Fruit fly (Drosophila melanogaster) whole organism, embryonic: Measurements from ENCODE around the gene Syx18.

Source experiments
- Ada2b ChIP-seq: fragments of 200-800 bp; sonication (Bioruptor generic); IDR thresholded peaks from 2 replicates; pipeline ENCODE4 v1.3.6; 2022; ENCODE audit warnings: missing biosample characterization, missing genetic modification characterization
- CG10267 ChIP-seq: fragments of 200-800 bp; sonication (Bioruptor generic); optimal IDR thresholded peaks from 2 replicates; lab custom pipeline; 2018; ENCODE audit warnings: missing biosample characterization, mild to moderate bottlenecking, missing genetic modification characterization, moderate library complexity
- CG10959 ChIP-seq: fragments of 200-800 bp; sonication (Bioruptor generic); IDR thresholded peaks from 2 replicates; pipeline ENCODE4 v1.3.6; 2022; ENCODE audit warnings: missing biosample characterization, missing genetic modification characterization
- CG11085 ChIP-seq: fragments of 200-800 bp; sonication (Bioruptor generic); IDR thresholded peaks from 2 replicates; pipeline ENCODE4 v1.3.6; 2022; ENCODE audit warnings: missing biosample characterization, missing genetic modification characterization
- CG11504 ChIP-seq: fragments of 200-800 bp; sonication (Bioruptor generic); optimal IDR thresholded peaks from 3 replicates; lab custom pipeline; 2019; ENCODE audit warnings: missing biosample characterization, mild to moderate bottlenecking, missing genetic modification characterization, moderate library complexity
- CG12104 ChIP-seq: fragments of 200-800 bp; sonication (Bioruptor generic); optimal IDR thresholded peaks from 3 replicates; lab custom pipeline; 2016; ENCODE audit warnings: missing biosample characterization, missing genetic modification characterization
- CG15601 ChIP-seq: fragments of 200-800 bp; sonication (Bioruptor generic); optimal IDR thresholded peaks from 3 replicates; lab custom pipeline; 2019; ENCODE audit warnings: missing biosample characterization, mild to moderate bottlenecking, missing genetic modification characterization, moderate library complexity
- CG1647 ChIP-seq: fragments of 200-800 bp; sonication (Bioruptor generic); optimal IDR thresholded peaks from 3 replicates; lab custom pipeline; 2016; ENCODE audit warnings: missing biosample characterization, missing genetic modification characterization
- CG17912 ChIP-seq: fragments of 200-800 bp; sonication (Bioruptor generic); optimal IDR thresholded peaks from 2 replicates; lab custom pipeline; 2018; ENCODE audit warnings: missing biosample characterization, mild to moderate bottlenecking, missing genetic modification characterization
- CG2678 ChIP-seq: fragments of 200-800 bp; sonication (Bioruptor generic); optimal IDR thresholded peaks from 3 replicates; lab custom pipeline; 2019; ENCODE audit warnings: missing biosample characterization, mild to moderate bottlenecking, missing genetic modification characterization, moderate library complexity
- CG2889 ChIP-seq: fragments of 200-800 bp; sonication (Bioruptor generic); IDR thresholded peaks from 3 replicates; pipeline ENCODE4 v1.3.6; 2022; ENCODE audit warnings: missing biosample characterization, missing genetic modification characterization
- CG6689 ChIP-seq: fragments of 200-800 bp; sonication (Bioruptor generic); IDR thresholded peaks from 2 replicates; pipeline ENCODE4 v1.3.6; 2022; ENCODE audit warnings: missing biosample characterization, missing genetic modification characterization
- CG9437 ChIP-seq: fragments of 200-800 bp; sonication (Bioruptor generic); optimal IDR thresholded peaks from 2 replicates; lab custom pipeline; 2018; ENCODE audit warnings: missing biosample characterization, mild to moderate bottlenecking, missing genetic modification characterization
- CG9727 ChIP-seq: fragments of 200-800 bp; sonication (Bioruptor generic); optimal IDR thresholded peaks from 3 replicates; lab custom pipeline; 2017; ENCODE audit warnings: missing biosample characterization, mild to moderate bottlenecking, missing genetic modification characterization
- Chrac-16 ChIP-seq: fragments of 200-800 bp; sonication (Bioruptor generic); optimal IDR thresholded peaks from 3 replicates; lab custom pipeline; 2016; ENCODE audit warnings: missing biosample characterization, missing genetic modification characterization
- D19B ChIP-seq: fragments of 200-800 bp; sonication (Bioruptor generic); optimal IDR thresholded peaks from 2 replicates; lab custom pipeline; 2017; ENCODE audit warnings: missing biosample characterization, mild to moderate bottlenecking, missing genetic modification characterization
- Dp ChIP-seq: fragments of 200-800 bp; sonication (Bioruptor generic); optimal IDR thresholded peaks from 2 replicates; lab custom pipeline; 2018; ENCODE audit warnings: missing biosample characterization, mild to moderate bottlenecking, missing genetic modification characterization, moderate library complexity
- HHEX ChIP-seq: fragments of 200-800 bp; sonication (Bioruptor generic); optimal IDR thresholded peaks from 3 replicates; lab custom pipeline; 2017; ENCODE audit warnings: missing biosample characterization, mild to moderate bottlenecking, missing genetic modification characterization, missing genetic modification reagents
- HLH3B ChIP-seq: fragments of 200-800 bp; sonication (Bioruptor generic); IDR thresholded peaks from 2 replicates; pipeline ENCODE4 v1.3.6; 2022; ENCODE audit warnings: missing biosample characterization, missing genetic modification characterization
- Med ChIP-seq: fragments of 200-800 bp; sonication (Bioruptor generic); peaks from one replicate; lab custom pipeline; 2016; ENCODE audit warnings: missing biosample characterization, missing genetic modification characterization, mild to moderate bottlenecking, inconsistent platforms, moderate library complexity
- NC2β ChIP-seq: fragments of 200-800 bp; sonication (Bioruptor generic); optimal IDR thresholded peaks from 2 replicates; lab custom pipeline; 2016; ENCODE audit warnings: missing biosample characterization, missing genetic modification characterization
- NFAT ChIP-seq: fragments of 200-800 bp; sonication (Bioruptor generic); IDR thresholded peaks from 2 replicates; pipeline ENCODE4 v1.3.6; 2022; ENCODE audit warnings: missing biosample characterization, missing genetic modification characterization
- Scr ChIP-seq: fragments of 200-800 bp; sonication (Bioruptor generic); IDR thresholded peaks from 2 replicates; pipeline ENCODE4 v1.3.6; 2022; ENCODE audit warnings: missing biosample characterization, missing genetic modification characterization; ENCODE audit not compliant: partially characterized antibody
- Sin3A ChIP-seq: fragments of >200 bp; optimal IDR thresholded peaks from 2 replicates; lab custom pipeline; 2018
- ac ChIP-seq: fragments of 200-800 bp; sonication (Bioruptor generic); optimal IDR thresholded peaks from 3 replicates; lab custom pipeline; 2017; ENCODE audit warnings: missing biosample characterization, mild to moderate bottlenecking, missing genetic modification characterization
- al ChIP-seq: fragments of 200-800 bp; sonication (Bioruptor generic); IDR thresholded peaks from 2 replicates; pipeline ENCODE4 v1.3.6; 2022; ENCODE audit warnings: missing biosample characterization, missing genetic modification characterization
- bigmax ChIP-seq: fragments of 200-800 bp; sonication (Bioruptor generic); optimal IDR thresholded peaks from 2 replicates; lab custom pipeline; 2018; ENCODE audit warnings: missing biosample characterization, mild to moderate bottlenecking, missing genetic modification characterization
- br ChIP-seq: fragments of >200 bp; optimal IDR thresholded peaks from 2 replicates; lab custom pipeline; 2017
- bsh ChIP-seq, 2 experiments: fragments of 200-800 bp; sonication (Bioruptor generic); optimal IDR thresholded peaks; 2 replicates each; lab custom pipeline; 2017 to 2018; ENCODE audit warnings: mild to moderate bottlenecking in 2 of 2, missing biosample characterization in 2 of 2, missing genetic modification characterization in 2 of 2, moderate library complexity in 1 of 2
- chinmo ChIP-seq: fragments of 200-800 bp; sonication (Bioruptor generic); IDR thresholded peaks from 4 replicates; pipeline ENCODE4 v1.3.6; 2022; ENCODE audit warnings: missing biosample characterization, missing genetic modification characterization; ENCODE audit not compliant: partially characterized antibody
- dan ChIP-seq: fragments of 200-800 bp; sonication (Bioruptor generic); IDR thresholded peaks from 2 replicates; pipeline ENCODE4 v1.3.6; 2022; ENCODE audit warnings: missing biosample characterization, missing genetic modification characterization
- dpn ChIP-seq, 2 experiments: fragments of 200-800 bp; sonication (Bioruptor generic); optimal IDR thresholded peaks; 3 replicates each; lab custom pipeline; 2016; ENCODE audit warnings: missing biosample characterization in 2 of 2, missing genetic modification characterization in 2 of 2
- en ChIP-seq: fragments of 200-800 bp; sonication (Bioruptor generic); optimal IDR thresholded peaks from 2 replicates; lab custom pipeline; 2016; ENCODE audit warnings: missing biosample characterization, missing genetic modification characterization
- gsb ChIP-seq: fragments of 200-800 bp; sonication (Bioruptor generic); IDR thresholded peaks from 2 replicates; pipeline ENCODE4 v1.3.6; 2022; ENCODE audit warnings: missing biosample characterization, missing genetic modification characterization
- hkb ChIP-seq, 2 experiments: fragments of 200-800 bp in 1 of 2; fragments of >200 bp in 1 of 2; sonication (Bioruptor generic) in 1 of 2; IDR thresholded peaks in 1 of 2; optimal IDR thresholded peaks in 1 of 2; 2 replicates each; pipeline versions ENCODE4 v1.3.6 to Lab custom; 2017 to 2022; ENCODE audit warnings: missing biosample characterization in 1 of 2, missing genetic modification characterization in 1 of 2
- insv ChIP-seq, 2 experiments: fragments of 200-800 bp; sonication (Bioruptor generic); optimal IDR thresholded peaks; 3 replicates each; lab custom pipeline; 2016 to 2018; ENCODE audit warnings: missing biosample characterization in 2 of 2, missing genetic modification characterization in 2 of 2
- ken ChIP-seq: fragments of 200-800 bp; sonication (Bioruptor generic); IDR thresholded peaks from 3 replicates; pipeline ENCODE4 v1.3.6; 2022; ENCODE audit warnings: missing biosample characterization, missing genetic modification characterization
- klu ChIP-seq: fragments of 200-800 bp; sonication (Bioruptor generic); IDR thresholded peaks from 2 replicates; pipeline ENCODE4 v1.3.6; 2022; ENCODE audit warnings: missing biosample characterization, missing genetic modification characterization
- knrl ChIP-seq: fragments of 200-800 bp; sonication (Bioruptor generic); IDR thresholded peaks from 3 replicates; pipeline ENCODE4 v1.3.6; 2022; ENCODE audit warnings: missing biosample characterization, missing genetic modification characterization; ENCODE audit not compliant: partially characterized antibody
- maf-S ChIP-seq: fragments of 200-800 bp; sonication (Bioruptor generic); optimal IDR thresholded peaks from 2 replicates; lab custom pipeline; 2016; ENCODE audit warnings: missing biosample characterization, missing genetic modification characterization
- mam ChIP-seq: fragments of 200-800 bp; sonication (Bioruptor generic); optimal IDR thresholded peaks from 3 replicates; lab custom pipeline; 2016; ENCODE audit warnings: missing biosample characterization, missing genetic modification characterization
- mld ChIP-seq: fragments of 200-800 bp; sonication (Bioruptor generic); IDR thresholded peaks from 3 replicates; pipeline ENCODE4 v1.3.6; 2022; ENCODE audit warnings: missing biosample characterization, missing genetic modification characterization; ENCODE audit not compliant: partially characterized antibody
- nom ChIP-seq: fragments of 200-800 bp; sonication (Bioruptor generic); optimal IDR thresholded peaks from 2 replicates; lab custom pipeline; 2017; ENCODE audit warnings: missing biosample characterization, missing genetic modification characterization, mild to moderate bottlenecking, moderate library complexity, missing genetic modification reagents
- odd ChIP-seq: fragments of 200-800 bp; sonication (Bioruptor generic); optimal IDR thresholded peaks from 2 replicates; lab custom pipeline; 2017; ENCODE audit warnings: missing biosample characterization, mild to moderate bottlenecking, missing genetic modification characterization
- org-1 ChIP-seq: fragments of 200-800 bp; sonication (Bioruptor generic); optimal IDR thresholded peaks from 2 replicates; lab custom pipeline; 2017; ENCODE audit warnings: missing biosample characterization, missing genetic modification characterization
- psq ChIP-seq: fragments of 200-800 bp; sonication (Bioruptor generic); optimal IDR thresholded peaks from 2 replicates; lab custom pipeline; 2017; ENCODE audit warnings: missing biosample characterization, missing genetic modification characterization
- so ChIP-seq: fragments of 200-800 bp; sonication (Bioruptor generic); IDR thresholded peaks from 3 replicates; pipeline ENCODE4 v1.3.6; 2022; ENCODE audit warnings: missing biosample characterization, missing genetic modification characterization
- sqz ChIP-seq: fragments of 200-800 bp; sonication (Bioruptor generic); optimal IDR thresholded peaks from 3 replicates; lab custom pipeline; 2018; ENCODE audit warnings: missing biosample characterization, mild to moderate bottlenecking, missing genetic modification characterization
- sr ChIP-seq: fragments of 200-800 bp; sonication (Bioruptor generic); IDR thresholded peaks from 3 replicates; pipeline ENCODE4 v1.3.6; 2022; ENCODE audit warnings: missing biosample characterization, missing genetic modification characterization
- zf30C ChIP-seq: fragments of 200-800 bp; sonication (Bioruptor generic); optimal IDR thresholded peaks from 3 replicates; lab custom pipeline; 2018; ENCODE audit warnings: missing biosample characterization, mild to moderate bottlenecking, missing genetic modification characterization

Syx18 gene

DNA sequence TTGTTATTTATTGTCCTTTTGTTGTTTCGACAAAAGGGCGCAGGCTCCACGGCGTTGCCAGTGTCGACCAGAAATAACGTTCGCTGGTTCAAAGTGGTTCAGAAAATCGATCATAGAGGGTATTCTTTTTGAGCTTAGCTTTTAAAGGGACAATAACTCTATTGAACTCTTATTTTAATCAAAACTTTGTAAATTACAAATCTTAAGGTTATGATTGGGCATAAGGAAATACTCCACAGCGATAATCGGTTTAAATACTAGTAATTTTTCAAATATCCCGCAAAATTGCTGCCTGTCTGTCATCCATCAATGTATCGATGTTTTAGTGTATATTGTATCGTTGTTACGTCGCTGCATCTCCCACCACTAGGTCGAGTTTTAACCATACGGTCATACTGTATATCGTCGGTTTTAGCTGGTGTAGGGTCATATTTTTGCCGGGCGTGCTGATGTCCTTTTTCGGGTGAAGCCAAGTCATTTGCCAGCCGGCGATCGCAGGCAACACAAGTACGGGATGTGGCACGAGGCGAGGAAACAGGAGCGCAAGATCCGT, 29.5 kb upstream of the Syx18 start, which contains the start of the genes CG31125 and CG6695 (continued):
- peak; percentile 34; the same call in 1 of the 2 replicates for TF ChIP-seq al (GFP tag; lab: Robert Waterston, UW)
- TF ChIP-seq CG11504 (tag; lab: Kevin White, UChicago): no peak
- TF ChIP-seq insv (GFP tag; optimal IDR thresholded peaks at IDR 0.05; lab: Kevin White, UChicago): peak in 1 of 2 experiments; percentile 56
- no peak for TF ChIP-seq CG15601
- peak; percentile 93 for TF ChIP-seq Med (GFP tag; lab: Kevin White, UChicago)
- peak; percentile 54 for TF ChIP-seq CG10267
- no peak for TF ChIP-seq CG2889
- TF ChIP-seq gsb: no peak
- TF ChIP-seq en (GFP tag; lab: Kevin White, UChicago): no peak
- TF ChIP-seq Chrac-16 (GFP tag; lab: Kevin White, UChicago): peak; percentile 23
- TF ChIP-seq ken (GFP tag; lab: Robert Waterston, UW): peak; percentile 46; the same call in 1 of the 3 replicates
- peak; percentile 45; the same call in 1 of the 2 replicates for TF ChIP-seq CG6689 (GFP tag; lab: Robert Waterston, UW)
- peak; percentile 60 for TF ChIP-seq CG9437 (GFP tag; lab: Kevin White, UChicago)
- TF ChIP-seq sqz: no peak
- TF ChIP-seq so (GFP tag; lab: Robert Waterston, UW): no peak
- TF ChIP-seq D19B: no peak
- no peak for TF ChIP-seq CG17912 (GFP tag; lab: Kevin White, UChicago)
- no peak for TF ChIP-seq dan (GFP tag; lab: Robert Waterston, UW)
- peak; percentile 57 for TF ChIP-seq CG9727 (GFP tag; lab: Kevin White, UChicago)
- TF ChIP-seq bsh (GFP tag; optimal IDR thresholded peaks at IDR 0.05; lab: Kevin White, UChicago): peak in 1 of 2 experiments; percentile 23
- TF ChIP-seq Ada2b (GFP tag; lab: Robert Waterston, UW): no peak
- no peak for TF ChIP-seq klu (GFP tag; lab: Robert Waterston, UW)
- TF ChIP-seq CG12104 (GFP tag; lab: Kevin White, UChicago): peak; percentile 22
- no peak for TF ChIP-seq HHEX (GFP tag; lab: Kevin White, UChicago)
- no peak for TF ChIP-seq CG10959 (GFP tag; lab: Robert Waterston, UW)
- peak; percentile 85 for TF ChIP-seq knrl (GFP tag; lab: Robert Waterston, UW)
- TF ChIP-seq dpn (GFP tag; optimal IDR thresholded peaks at IDR 0.05; lab: Kevin White, UChicago): peak; percentile 65 to 67
- TF ChIP-seq hkb (optimal IDR thresholded peaks at IDR 0.05; lab: Kevin White, UChicago): peak; percentile 71
- TF ChIP-seq hkb (GFP tag; IDR thresholded peaks at IDR 0.05; lab: Robert Waterston, UW): no peak
- no peak for TF ChIP-seq br
- no peak for TF ChIP-seq CG2678 (tag; lab: Kevin White, UChicago)
- no peak for TF ChIP-seq odd (GFP tag; lab: Kevin White, UChicago)
- TF ChIP-seq zf30C: no peak
- peak; percentile 2 for TF ChIP-seq psq (GFP tag; lab: Kevin White, UChicago)
- peak; percentile 85 for TF ChIP-seq Scr (GFP tag; lab: Robert Waterston, UW)
- peak; percentile 64 for TF ChIP-seq maf-S (GFP tag; lab: Kevin White, UChicago)
- no peak for TF ChIP-seq sr (GFP tag; lab: Robert Waterston, UW)
- TF ChIP-seq CG11085 (GFP tag; lab: Robert Waterston, UW): no peak
- TF ChIP-seq HLH3B: no peak
- TF ChIP-seq Dp (GFP tag; lab: Kevin White, UChicago): peak; percentile 83
- TF ChIP-seq chinmo (GFP tag; lab: Robert Waterston, UW): peak; percentile 77; the same call in 1 of the 4 replicates
- no peak for TF ChIP-seq nom (GFP tag; lab: Kevin White, UChicago)
- no peak for TF ChIP-seq org-1 (GFP tag; lab: Kevin White, UChicago)
- no peak for TF ChIP-seq ac
- TF ChIP-seq CG1647 (GFP tag; lab: Kevin White, UChicago): peak; percentile 31
- peak; percentile 63; the same call in 1 of the 2 replicates for TF ChIP-seq NFAT
- peak; percentile 78 for TF ChIP-seq mam (GFP tag; lab: Kevin White, UChicago)
- TF ChIP-seq bigmax (GFP tag; lab: Kevin White, UChicago): no peak
- peak; percentile 56 for TF ChIP-seq NC2β (GFP tag; lab: Kevin White, UChicago)
- TF ChIP-seq Sin3A (lab: Kevin White, UChicago): peak; percentile 97
- TF ChIP-seq mld (GFP tag; lab: Robert Waterston, UW): 0 out of 3 replicates have a peak, but pooled peaks have one; percentile 66
